Worm (Caenorhabditis elegans) whole organism, early embryonic: Measurements from ENCODE around the gene ZK1320.2.

ENCODE experiments used
- B0310.2 ChIP-seq: sonication (generic microtip); optimal IDR thresholded peaks from 2 replicates; lab custom pipeline; 2016; ENCODE audit warnings: mild to moderate bottlenecking, missing genetic modification characterization, missing compliant biosample characterization
- F13C5.2 ChIP-seq: sonication (generic microtip); optimal IDR thresholded peaks from 2 replicates; lab custom pipeline; 2017; ENCODE audit warnings: mild to moderate bottlenecking, missing genetic modification characterization, inconsistent platforms, missing compliant biosample characterization
- aly-1 ChIP-seq: sonication (generic microtip); optimal IDR thresholded peaks from 2 replicates; lab custom pipeline; 2016; ENCODE audit warnings: missing genetic modification characterization, missing compliant biosample characterization
- ama-1 ChIP-seq: fragments of 150-350 bp; optimal IDR thresholded peaks from 2 replicates; lab custom pipeline; 2014
- ceh-13 ChIP-seq: fragments of 200-800 bp; sonication (Bioruptor generic); optimal IDR thresholded peaks from 2 replicates; lab custom pipeline; 2018; ENCODE audit warnings: mild to moderate bottlenecking, missing genetic modification characterization, missing compliant biosample characterization
- ceh-36 ChIP-seq: sonication (generic microtip); optimal IDR thresholded peaks from 2 replicates; lab custom pipeline; 2016; ENCODE audit warnings: missing genetic modification characterization, inconsistent platforms, missing compliant biosample characterization
- ets-7 ChIP-seq: sonication (generic microtip); optimal IDR thresholded peaks from 2 replicates; lab custom pipeline; 2016; ENCODE audit warnings: missing genotype, missing genetic modification characterization, missing compliant biosample characterization
- flt-1 ChIP-seq: fragments of 200-800 bp; sonication (Bioruptor generic); IDR thresholded peaks from 2 replicates; pipeline ENCODE4 v1.3.6; 2022; ENCODE audit warnings: missing genetic modification characterization, missing compliant biosample characterization
- hmbx-1 ChIP-seq: sonication (generic microtip); optimal IDR thresholded peaks from 2 replicates; lab custom pipeline; 2016; ENCODE audit warnings: mild to moderate bottlenecking, missing genetic modification characterization, missing compliant biosample characterization
- hmg-4 ChIP-seq: fragments of 200-800 bp; sonication (Bioruptor generic); optimal IDR thresholded peaks from 2 replicates; lab custom pipeline; 2018; ENCODE audit warnings: mild to moderate bottlenecking, missing genetic modification characterization, missing compliant biosample characterization
- hnd-1 ChIP-seq: sonication (generic microtip); optimal IDR thresholded peaks from 2 replicates; lab custom pipeline; 2016; ENCODE audit warnings: missing genetic modification characterization, missing compliant biosample characterization
- pes-1 ChIP-seq: fragments of 200-800 bp; sonication (Bioruptor generic); IDR thresholded peaks from 2 replicates; pipeline ENCODE4 v1.3.6; 2022; ENCODE audit warnings: missing genetic modification reagents, missing genetic modification characterization, missing compliant biosample characterization
- scrt-1 ChIP-seq: fragments of 200-800 bp; sonication (Bioruptor generic); IDR thresholded peaks from 2 replicates; pipeline ENCODE4 v1.3.6; 2022; ENCODE audit warnings: missing genetic modification characterization, missing compliant biosample characterization
- sea-1 ChIP-seq: fragments of 200-800 bp; sonication (Bioruptor generic); conservative IDR thresholded peaks from 2 replicates; pipeline ENCODE4 v1.3.6; 2022; ENCODE audit warnings: missing genetic modification characterization, missing compliant biosample characterization
- tbx-11 ChIP-seq: fragments of 200-800 bp; sonication (Bioruptor generic); IDR thresholded peaks from 2 replicates; pipeline ENCODE4 v1.3.6; 2022; ENCODE audit warnings: missing genetic modification characterization, missing compliant biosample characterization
- tbx-37 ChIP-seq: fragments of 200-800 bp; sonication (Bioruptor generic); conservative IDR thresholded peaks from 2 replicates; pipeline ENCODE4 v1.3.6; 2022; ENCODE audit warnings: missing genetic modification reagents, missing genetic modification characterization, missing compliant biosample characterization
- tra-4 ChIP-seq: sonication (generic microtip); optimal IDR thresholded peaks from 2 replicates; lab custom pipeline; 2017; ENCODE audit warnings: missing genetic modification characterization, missing compliant biosample characterization

Gene ZK1320.2

DNA sequence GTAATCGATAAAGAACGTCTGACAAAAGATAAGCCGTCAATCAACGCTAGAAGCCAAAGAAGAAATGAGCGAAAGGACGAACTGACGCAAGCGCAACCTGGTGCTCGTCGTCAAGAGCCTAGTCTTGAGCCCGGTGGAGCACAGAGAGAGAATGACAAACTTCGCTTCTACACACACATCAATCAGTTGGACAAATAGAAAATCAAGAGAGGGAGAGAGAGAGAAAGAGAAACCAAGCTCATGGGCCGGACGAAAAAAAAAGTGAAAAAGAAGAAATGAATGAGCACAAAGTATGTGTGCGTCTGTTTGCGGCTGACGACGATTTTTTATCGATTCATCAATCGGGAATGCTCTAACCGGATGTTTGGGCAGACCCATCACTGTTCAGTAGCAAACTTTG lies 37.7 kb downstream of the ZK1320.2 start:
- TF ChIP-seq sea-1 (GFP tag; lab: Robert Waterston, UW) = no peak
- no peak for TF ChIP-seq hmbx-1 (tag; lab: Kevin White, UChicago)
- no peak for TF ChIP-seq ceh-13
- TF ChIP-seq ets-7 (tag; lab: Kevin White, UChicago) = no peak
- TF ChIP-seq F13C5.2 (tag; lab: Kevin White, UChicago) = no peak

DNA sequence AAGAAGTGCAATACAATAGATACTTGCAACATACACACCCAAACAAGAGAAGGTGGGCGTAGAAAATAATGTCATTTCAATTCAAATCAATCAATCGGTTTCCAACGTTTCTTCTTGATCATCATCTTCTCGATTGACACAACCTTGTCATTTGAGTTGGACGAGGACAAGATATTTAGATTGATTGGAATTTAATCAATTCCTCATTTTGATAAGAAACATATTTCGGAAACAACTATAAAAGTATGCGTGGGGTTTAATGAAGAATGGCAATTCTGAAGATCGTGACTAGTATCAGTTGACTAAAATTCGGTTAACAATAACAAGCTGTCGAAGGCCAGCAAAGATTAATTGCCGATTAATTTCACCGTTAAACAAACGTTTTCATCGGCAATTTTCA lies 38.2 kb downstream of the ZK1320.2 start:
- no peak for TF ChIP-seq scrt-1 (GFP tag; lab: Robert Waterston, UW)
- no peak for TF ChIP-seq hnd-1
- TF ChIP-seq ceh-13 = no peak
- TF ChIP-seq pes-1 (GFP tag; lab: Robert Waterston, UW) = no peak
- TF ChIP-seq ceh-36 (tag; lab: Kevin White, UChicago) = no peak
- no peak for TF ChIP-seq tra-4 (tag; lab: Kevin White, UChicago)
- TF ChIP-seq ama-1 (lab: Kevin White, UChicago) = no peak
- no peak for TF ChIP-seq hmg-4

DNA sequence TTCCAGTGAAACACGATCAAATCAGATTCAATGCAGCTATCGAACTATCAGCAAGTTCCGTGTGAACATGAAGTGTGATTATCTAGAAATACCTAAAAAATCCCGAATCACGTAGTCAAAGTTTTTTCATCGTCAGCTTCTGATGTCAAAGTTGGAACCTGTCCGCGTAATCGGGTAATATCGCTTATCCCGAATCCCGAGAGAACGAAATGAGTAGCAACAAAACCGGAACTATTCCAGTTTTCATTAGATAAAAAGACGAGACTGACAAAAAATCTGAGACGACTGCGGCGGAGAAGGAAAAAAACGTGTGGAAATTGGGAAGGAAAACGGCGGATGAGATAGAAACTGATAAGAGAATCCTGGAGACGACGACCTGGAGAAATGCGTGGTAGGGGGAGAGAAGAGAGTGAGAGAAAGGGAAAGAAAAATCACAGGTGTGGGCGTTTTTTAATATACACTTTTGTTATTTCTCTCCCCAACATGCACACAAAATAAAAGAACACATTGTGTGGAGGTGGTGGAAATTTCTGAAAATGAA lies 38.7 kb downstream of the ZK1320.2 start:
- TF ChIP-seq flt-1 (no peak), ets-7 (tag; lab: Kevin White, UChicago) (no peak), B0310.2 (tag; lab: Kevin White, UChicago) (no peak), hmg-4 (peak; percentile 11), pes-1 (GFP tag; lab: Robert Waterston, UW) (no peak), F13C5.2 (tag; lab: Kevin White, UChicago) (no peak), tbx-11 (GFP tag; lab: Robert Waterston, UW) (no peak), ama-1 (lab: Kevin White, UChicago) (no peak)

DNA sequence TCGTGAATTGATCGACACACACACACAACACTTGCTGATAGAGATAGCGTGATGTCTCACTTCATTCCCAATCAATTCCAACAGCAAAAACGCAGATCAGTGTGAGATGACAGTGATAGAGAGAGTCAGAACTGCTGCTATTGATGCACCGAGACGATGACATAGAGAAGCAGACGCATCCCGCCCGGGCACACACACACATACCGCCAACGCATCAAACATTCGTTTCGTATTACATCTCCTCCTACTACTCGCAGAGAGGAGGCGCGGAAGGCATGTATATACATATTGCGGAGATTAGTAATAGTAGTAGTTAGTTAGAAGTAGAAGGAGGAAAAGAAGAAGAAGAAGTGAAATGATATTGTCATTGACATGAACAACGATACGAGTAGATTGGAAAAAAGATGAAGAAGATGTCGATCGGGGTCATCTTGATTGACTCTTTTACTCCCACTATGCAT lies 39.4 kb downstream of the ZK1320.2 start:
- TF ChIP-seq ama-1 (lab: Kevin White, UChicago) = no peak
- TF ChIP-seq ets-7 (tag; lab: Kevin White, UChicago) = no peak
- TF ChIP-seq aly-1 = no peak
- TF ChIP-seq sea-1 (GFP tag; lab: Robert Waterston, UW) = no peak
- no peak for TF ChIP-seq pes-1 (GFP tag; lab: Robert Waterston, UW)
- no peak for TF ChIP-seq hmbx-1 (tag; lab: Kevin White, UChicago)
- no peak for TF ChIP-seq hnd-1
- no peak for TF ChIP-seq scrt-1 (GFP tag; lab: Robert Waterston, UW)
- no peak for TF ChIP-seq tbx-11 (GFP tag; lab: Robert Waterston, UW)
- TF ChIP-seq tbx-37 (GFP tag; lab: Robert Waterston, UW) = no peak
- no peak for TF ChIP-seq B0310.2 (tag; lab: Kevin White, UChicago)
- no peak for TF ChIP-seq flt-1
- no peak for TF ChIP-seq F13C5.2 (tag; lab: Kevin White, UChicago)

DNA sequence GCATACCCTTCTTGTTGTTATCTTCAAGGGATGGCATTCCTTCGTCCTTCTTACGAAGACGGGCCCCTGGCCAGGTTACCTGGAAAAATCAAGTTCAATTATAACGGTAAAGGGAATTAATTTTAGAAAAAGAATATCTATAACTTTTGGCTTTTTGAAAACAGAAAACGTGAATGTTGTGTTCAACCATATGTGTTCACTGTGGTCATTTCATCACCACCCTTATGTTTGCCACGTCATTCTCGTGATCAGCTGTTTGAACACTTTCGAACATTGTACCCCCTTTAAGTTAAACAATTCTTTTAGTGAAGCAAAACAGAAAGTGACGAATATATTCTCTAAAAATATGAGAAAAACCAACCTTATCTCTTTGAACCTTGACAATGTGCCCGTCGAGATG lies 40.0 kb downstream of the ZK1320.2 start:
- TF ChIP-seq ets-7 (tag; lab: Kevin White, UChicago) (no peak), B0310.2 (tag; lab: Kevin White, UChicago) (no peak), hmbx-1 (tag; lab: Kevin White, UChicago) (no peak), tbx-37 (GFP tag; lab: Robert Waterston, UW) (no peak), hmg-4 (no peak)

DNA sequence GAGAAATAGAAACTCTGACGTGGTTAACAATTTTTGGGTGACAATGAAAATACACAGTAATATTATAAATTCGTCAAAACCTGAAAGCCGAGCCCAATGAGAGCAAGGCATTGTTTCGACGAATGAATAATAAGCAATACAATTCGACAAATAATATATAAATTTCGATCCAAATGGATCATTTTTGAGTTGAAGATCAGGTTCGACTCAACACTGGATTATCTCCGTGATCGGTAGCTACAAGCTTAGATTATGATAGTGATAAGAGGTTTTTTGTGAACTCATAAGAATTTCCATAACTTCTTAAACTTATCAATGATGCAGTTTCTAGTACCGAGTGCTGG lies 40.9 kb downstream of the ZK1320.2 start:
- no peak for TF ChIP-seq ama-1 (lab: Kevin White, UChicago)
- TF ChIP-seq aly-1 = no peak

DNA sequence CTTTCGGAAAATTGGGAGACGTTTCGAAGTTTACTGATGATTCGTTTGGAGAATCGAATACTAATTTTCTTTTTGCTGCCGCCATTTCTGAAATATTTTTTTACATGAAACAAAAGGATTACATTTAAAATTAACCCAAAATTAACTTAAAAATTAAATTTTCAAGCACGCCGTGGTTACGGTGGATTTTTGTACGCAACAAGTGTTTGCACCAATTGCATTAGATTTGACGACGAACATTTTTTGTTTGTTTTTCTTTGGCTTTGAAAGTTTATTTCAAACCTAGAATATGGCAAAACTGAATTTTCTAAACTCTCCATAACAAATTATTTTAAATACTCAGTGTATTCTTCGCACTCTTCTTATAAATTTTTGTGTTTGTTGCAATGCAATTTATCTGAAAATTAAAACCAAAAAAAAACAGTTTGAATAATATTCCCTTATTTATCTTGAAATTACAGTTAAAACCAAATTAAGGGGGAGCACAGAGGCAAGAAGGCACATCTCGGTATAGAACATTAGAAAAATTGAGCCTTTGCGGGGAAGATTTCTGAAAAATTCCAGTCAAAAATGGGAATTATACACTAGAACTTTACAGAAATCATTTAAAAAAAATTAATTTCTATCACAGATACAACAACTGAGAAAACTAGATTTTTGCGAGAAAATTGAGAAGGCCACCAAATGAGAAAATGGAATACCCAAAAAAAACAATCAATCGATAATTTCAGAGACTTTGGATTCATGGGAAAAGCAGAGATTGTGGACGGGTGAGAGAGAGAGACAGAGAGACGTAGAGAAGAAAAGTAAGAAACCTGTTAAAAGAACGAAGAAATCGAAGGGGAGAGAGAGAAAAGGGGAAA lies 41.5 kb downstream of the ZK1320.2 start, which contains the start of gene hal-3:
Gene hal-3, minus strand, starts transcription at position 87 of the 863 bp plus-strand sequence.
- TF ChIP-seq aly-1 = no peak
- no peak for TF ChIP-seq ceh-36 (tag; lab: Kevin White, UChicago)
- TF ChIP-seq ets-7 (tag; lab: Kevin White, UChicago) = no peak
- TF ChIP-seq B0310.2 (tag; lab: Kevin White, UChicago) = no peak
- TF ChIP-seq hnd-1 = no peak
- TF ChIP-seq tbx-37 (GFP tag; lab: Robert Waterston, UW) = no peak
- TF ChIP-seq scrt-1 (GFP tag; lab: Robert Waterston, UW) = no peak
- TF ChIP-seq tbx-11 (GFP tag; lab: Robert Waterston, UW) = no peak
- no peak for TF ChIP-seq F13C5.2 (tag; lab: Kevin White, UChicago)
- TF ChIP-seq hmbx-1 (tag; lab: Kevin White, UChicago) = no peak
- TF ChIP-seq pes-1 (GFP tag; lab: Robert Waterston, UW) = no peak
- no peak for TF ChIP-seq sea-1 (GFP tag; lab: Robert Waterston, UW)

DNA sequence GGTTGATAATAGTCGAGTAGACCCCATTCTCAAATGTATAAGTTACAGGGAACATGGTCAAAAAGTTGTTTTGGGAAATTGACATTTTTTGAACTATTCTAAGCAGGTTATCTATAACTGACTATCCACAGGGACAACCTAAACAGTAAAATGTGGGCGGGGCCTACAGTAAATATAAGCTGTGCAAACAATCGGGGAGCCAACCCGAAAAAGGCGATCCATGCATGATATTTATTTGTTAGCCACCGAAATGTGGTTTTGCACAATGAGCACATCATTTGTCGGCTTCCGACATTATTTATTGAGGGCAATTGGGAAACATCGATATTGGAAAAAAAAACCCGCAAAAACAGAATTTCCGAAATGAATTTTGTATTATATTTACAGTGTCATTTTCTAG lies 44.1 kb downstream of the ZK1320.2 start, which contains the start of gene hlh-6:
Gene hlh-6, minus strand, starts transcription at position 101 of the 400 bp plus-strand sequence.
- TF ChIP-seq pes-1 (GFP tag; lab: Robert Waterston, UW) = no peak
- TF ChIP-seq tbx-11 (GFP tag; lab: Robert Waterston, UW) = no peak
- no peak for TF ChIP-seq tra-4 (tag; lab: Kevin White, UChicago)
- no peak for TF ChIP-seq flt-1
